Worm (Caenorhabditis elegans) whole organism, midembryonic: Measurements from ENCODE around the gene slc-25A32.

Experiments
- T22C8.4 ChIP-seq: fragments of 200-800 bp; sonication (Bioruptor generic); IDR thresholded peaks from 2 replicates; pipeline ENCODE4 v1.3.6; 2022; ENCODE audit warnings: missing genetic modification characterization, missing compliant biosample characterization
- cog-1 ChIP-seq: sonication (generic microtip); optimal IDR thresholded peaks from 2 replicates; lab custom pipeline; 2016; ENCODE audit warnings: missing genetic modification characterization, missing compliant biosample characterization
- klf-2 ChIP-seq: fragments of 200-800 bp; sonication (Bioruptor generic); conservative IDR thresholded peaks from 2 replicates; pipeline ENCODE4 v1.3.6; 2022; ENCODE audit warnings: missing genetic modification reagents, missing genetic modification characterization, missing compliant biosample characterization
- med-1 ChIP-seq: sonication (generic microtip); optimal IDR thresholded peaks from 2 replicates; lab custom pipeline; 2017; ENCODE audit warnings: missing genetic modification characterization, mild to moderate bottlenecking, missing compliant biosample characterization, antibody characterized with exemption, missing genetic modification reagents; ENCODE audit not compliant: insufficient read depth
- ref-1 ChIP-seq: fragments of 200-800 bp; sonication (Bioruptor generic); conservative IDR thresholded peaks from 2 replicates; pipeline ENCODE4 v1.3.6; 2022; ENCODE audit warnings: missing genetic modification reagents, missing genetic modification characterization, missing compliant biosample characterization
- ztf-29 ChIP-seq: fragments of 200-800 bp; sonication (Bioruptor generic); IDR thresholded peaks from 2 replicates; pipeline ENCODE4 v1.3.6; 2022; ENCODE audit warnings: missing genetic modification reagents, missing genetic modification characterization, missing compliant biosample characterization

DNA sequence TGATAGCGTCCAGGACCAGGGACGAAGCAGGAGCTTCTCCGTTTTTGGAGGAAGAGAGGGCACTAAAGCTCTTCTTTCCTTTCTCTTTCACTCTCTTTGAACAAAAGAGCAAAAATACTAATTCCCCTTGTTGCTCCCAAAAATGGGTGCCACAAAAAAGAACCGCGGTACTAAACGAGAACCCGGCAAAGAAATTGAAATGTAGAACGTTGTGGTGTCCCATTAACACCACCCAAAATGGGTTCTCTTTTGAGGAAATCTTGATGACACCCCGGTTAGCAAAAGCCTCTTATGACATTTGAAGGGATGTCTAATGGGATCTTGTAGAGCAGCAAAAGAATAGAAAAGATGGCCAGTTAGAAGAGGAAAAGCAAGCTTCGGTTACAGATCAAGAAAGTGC lies 38.7 kb downstream of the slc-25A32 start:
- TF ChIP-seq ref-1 (GFP tag; lab: Robert Waterston, UW) (no peak), T22C8.4 (GFP tag; lab: Robert Waterston, UW) (no peak), ztf-29 (no peak), klf-2 (GFP tag; lab: Robert Waterston, UW) (no peak), cog-1 (tag; lab: Kevin White, UChicago) (no peak), med-1 (GFP tag; lab: Kevin White, UChicago) (no peak)
